Worm (Caenorhabditis elegans) whole organism, early embryonic: ENCODE results near the gene lgc-9.

Source experiments
- B0310.2 ChIP-seq: sonication (generic microtip); optimal IDR thresholded peaks from 2 replicates; lab custom pipeline; 2016; ENCODE audit warnings: mild to moderate bottlenecking, missing genetic modification characterization, missing compliant biosample characterization
- F13C5.2 ChIP-seq: sonication (generic microtip); optimal IDR thresholded peaks from 2 replicates; lab custom pipeline; 2017; ENCODE audit warnings: mild to moderate bottlenecking, missing genetic modification characterization, inconsistent platforms, missing compliant biosample characterization
- ama-1 ChIP-seq: fragments of 150-350 bp; optimal IDR thresholded peaks from 2 replicates; lab custom pipeline; 2014
- ceh-13 ChIP-seq: fragments of 200-800 bp; sonication (Bioruptor generic); optimal IDR thresholded peaks from 2 replicates; lab custom pipeline; 2018; ENCODE audit warnings: mild to moderate bottlenecking, missing genetic modification characterization, missing compliant biosample characterization
- flt-1 ChIP-seq: fragments of 200-800 bp; sonication (Bioruptor generic); IDR thresholded peaks from 2 replicates; pipeline ENCODE4 v1.3.6; 2022; ENCODE audit warnings: missing genetic modification characterization, missing compliant biosample characterization
- hmg-4 ChIP-seq: fragments of 200-800 bp; sonication (Bioruptor generic); optimal IDR thresholded peaks from 2 replicates; lab custom pipeline; 2018; ENCODE audit warnings: mild to moderate bottlenecking, missing genetic modification characterization, missing compliant biosample characterization
- sea-1 ChIP-seq: fragments of 200-800 bp; sonication (Bioruptor generic); conservative IDR thresholded peaks from 2 replicates; pipeline ENCODE4 v1.3.6; 2022; ENCODE audit warnings: missing genetic modification characterization, missing compliant biosample characterization
- tbx-37 ChIP-seq: fragments of 200-800 bp; sonication (Bioruptor generic); conservative IDR thresholded peaks from 2 replicates; pipeline ENCODE4 v1.3.6; 2022; ENCODE audit warnings: missing genetic modification reagents, missing genetic modification characterization, missing compliant biosample characterization
- tra-4 ChIP-seq: sonication (generic microtip); optimal IDR thresholded peaks from 2 replicates; lab custom pipeline; 2017; ENCODE audit warnings: missing genetic modification characterization, missing compliant biosample characterization

- no peak for TF ChIP-seq flt-1 (GFP tag; lab: Robert Waterston, UW)
- TF ChIP-seq tra-4 (tag; lab: Kevin White, UChicago): no peak
- TF ChIP-seq hmg-4: no peak
- TF ChIP-seq ama-1 (lab: Kevin White, UChicago): no peak
- no peak for TF ChIP-seq F13C5.2 (tag; lab: Kevin White, UChicago)
- TF ChIP-seq tbx-37 (GFP tag; lab: Robert Waterston, UW): no peak
- TF ChIP-seq sea-1 (GFP tag; lab: Robert Waterston, UW): no peak
- TF ChIP-seq ceh-13: no peak
- TF ChIP-seq B0310.2 (tag; lab: Kevin White, UChicago): no peak
These were observed 47.8 kb downstream of the lgc-9 start, which contains the start of gene F58E2.4 for ce11 chrIV:3463254-3463653.
